Worm (Caenorhabditis elegans) whole organism, early embryonic: Measurements from ENCODE around the gene F58G1.2.

Experiments used
- B0310.2 ChIP-seq: sonication (generic microtip); optimal IDR thresholded peaks from 2 replicates; lab custom pipeline; 2016; ENCODE audit warnings: mild to moderate bottlenecking, missing genetic modification characterization, missing compliant biosample characterization
- F13C5.2 ChIP-seq: sonication (generic microtip); optimal IDR thresholded peaks from 2 replicates; lab custom pipeline; 2017; ENCODE audit warnings: mild to moderate bottlenecking, missing genetic modification characterization, inconsistent platforms, missing compliant biosample characterization
- aly-1 ChIP-seq: sonication (generic microtip); optimal IDR thresholded peaks from 2 replicates; lab custom pipeline; 2016; ENCODE audit warnings: missing genetic modification characterization, missing compliant biosample characterization
- ama-1 ChIP-seq: fragments of 150-350 bp; optimal IDR thresholded peaks from 2 replicates; lab custom pipeline; 2014
- ceh-13 ChIP-seq: fragments of 200-800 bp; sonication (Bioruptor generic); optimal IDR thresholded peaks from 2 replicates; lab custom pipeline; 2018; ENCODE audit warnings: mild to moderate bottlenecking, missing genetic modification characterization, missing compliant biosample characterization
- ceh-36 ChIP-seq: sonication (generic microtip); optimal IDR thresholded peaks from 2 replicates; lab custom pipeline; 2016; ENCODE audit warnings: missing genetic modification characterization, inconsistent platforms, missing compliant biosample characterization
- ets-7 ChIP-seq: sonication (generic microtip); optimal IDR thresholded peaks from 2 replicates; lab custom pipeline; 2016; ENCODE audit warnings: missing genotype, missing genetic modification characterization, missing compliant biosample characterization
- flt-1 ChIP-seq: fragments of 200-800 bp; sonication (Bioruptor generic); IDR thresholded peaks from 2 replicates; pipeline ENCODE4 v1.3.6; 2022; ENCODE audit warnings: missing genetic modification characterization, missing compliant biosample characterization
- hmbx-1 ChIP-seq: sonication (generic microtip); optimal IDR thresholded peaks from 2 replicates; lab custom pipeline; 2016; ENCODE audit warnings: mild to moderate bottlenecking, missing genetic modification characterization, missing compliant biosample characterization
- hmg-4 ChIP-seq: fragments of 200-800 bp; sonication (Bioruptor generic); optimal IDR thresholded peaks from 2 replicates; lab custom pipeline; 2018; ENCODE audit warnings: mild to moderate bottlenecking, missing genetic modification characterization, missing compliant biosample characterization
- hnd-1 ChIP-seq: sonication (generic microtip); optimal IDR thresholded peaks from 2 replicates; lab custom pipeline; 2016; ENCODE audit warnings: missing genetic modification characterization, missing compliant biosample characterization
- pes-1 ChIP-seq: fragments of 200-800 bp; sonication (Bioruptor generic); IDR thresholded peaks from 2 replicates; pipeline ENCODE4 v1.3.6; 2022; ENCODE audit warnings: missing genetic modification reagents, missing genetic modification characterization, missing compliant biosample characterization
- scrt-1 ChIP-seq: fragments of 200-800 bp; sonication (Bioruptor generic); IDR thresholded peaks from 2 replicates; pipeline ENCODE4 v1.3.6; 2022; ENCODE audit warnings: missing genetic modification characterization, missing compliant biosample characterization
- sea-1 ChIP-seq: fragments of 200-800 bp; sonication (Bioruptor generic); conservative IDR thresholded peaks from 2 replicates; pipeline ENCODE4 v1.3.6; 2022; ENCODE audit warnings: missing genetic modification characterization, missing compliant biosample characterization
- tbx-11 ChIP-seq: fragments of 200-800 bp; sonication (Bioruptor generic); IDR thresholded peaks from 2 replicates; pipeline ENCODE4 v1.3.6; 2022; ENCODE audit warnings: missing genetic modification characterization, missing compliant biosample characterization
- tbx-37 ChIP-seq: fragments of 200-800 bp; sonication (Bioruptor generic); conservative IDR thresholded peaks from 2 replicates; pipeline ENCODE4 v1.3.6; 2022; ENCODE audit warnings: missing genetic modification reagents, missing genetic modification characterization, missing compliant biosample characterization
- tra-4 ChIP-seq: sonication (generic microtip); optimal IDR thresholded peaks from 2 replicates; lab custom pipeline; 2017; ENCODE audit warnings: missing genetic modification characterization, missing compliant biosample characterization

Gene F58G1.2

ce11 chrII:12961293-12961692 lies 42.5 kb upstream of the F58G1.2 start:
- TF ChIP-seq ama-1 (lab: Kevin White, UChicago) (no peak), ceh-13 (GFP tag; lab: Kevin White, UChicago) (no peak), hmbx-1 (tag; lab: Kevin White, UChicago) (no peak), ceh-36 (tag; lab: Kevin White, UChicago) (no peak), hnd-1 (tag; lab: Kevin White, UChicago) (no peak), ets-7 (tag; lab: Kevin White, UChicago) (no peak), sea-1 (GFP tag; lab: Robert Waterston, UW) (no peak), hmg-4 (GFP tag; lab: Kevin White, UChicago) (no peak), F13C5.2 (tag; lab: Kevin White, UChicago) (no peak), tra-4 (tag; lab: Kevin White, UChicago) (no peak), tbx-37 (GFP tag; lab: Robert Waterston, UW) (no peak), flt-1 (no peak), scrt-1 (GFP tag; lab: Robert Waterston, UW) (no peak), pes-1 (GFP tag; lab: Robert Waterston, UW) (no peak), aly-1 (tag; lab: Kevin White, UChicago) (no peak)

ce11 chrII:12960206-12960605 lies 41.4 kb upstream of the F58G1.2 start:
- TF ChIP-seq pes-1 (GFP tag; lab: Robert Waterston, UW) (no peak), aly-1 (tag; lab: Kevin White, UChicago) (no peak), tbx-11 (GFP tag; lab: Robert Waterston, UW) (no peak), tra-4 (tag; lab: Kevin White, UChicago) (no peak), ets-7 (tag; lab: Kevin White, UChicago) (no peak), hmg-4 (GFP tag; lab: Kevin White, UChicago) (no peak), sea-1 (GFP tag; lab: Robert Waterston, UW) (no peak), F13C5.2 (tag; lab: Kevin White, UChicago) (no peak), flt-1 (no peak), B0310.2 (no peak), ceh-36 (tag; lab: Kevin White, UChicago) (no peak), ceh-13 (GFP tag; lab: Kevin White, UChicago) (no peak), scrt-1 (GFP tag; lab: Robert Waterston, UW) (no peak), hmbx-1 (tag; lab: Kevin White, UChicago) (no peak), hnd-1 (tag; lab: Kevin White, UChicago) (no peak), tbx-37 (GFP tag; lab: Robert Waterston, UW) (no peak), ama-1 (lab: Kevin White, UChicago) (no peak)

- TF ChIP-seq B0310.2 (no peak), tbx-11 (GFP tag; lab: Robert Waterston, UW) (no peak), flt-1 (no peak), scrt-1 (GFP tag; lab: Robert Waterston, UW) (no peak), tbx-37 (GFP tag; lab: Robert Waterston, UW) (no peak), ceh-36 (tag; lab: Kevin White, UChicago) (no peak), F13C5.2 (tag; lab: Kevin White, UChicago) (no peak), hnd-1 (tag; lab: Kevin White, UChicago) (no peak), ama-1 (lab: Kevin White, UChicago) (no peak), ets-7 (tag; lab: Kevin White, UChicago) (no peak), aly-1 (tag; lab: Kevin White, UChicago) (no peak), tra-4 (tag; lab: Kevin White, UChicago) (no peak), hmbx-1 (tag; lab: Kevin White, UChicago) (no peak), pes-1 (GFP tag; lab: Robert Waterston, UW) (no peak), hmg-4 (GFP tag; lab: Kevin White, UChicago) (no peak), sea-1 (GFP tag; lab: Robert Waterston, UW) (no peak), ceh-13 (GFP tag; lab: Kevin White, UChicago) (no peak)
These were observed 35.9 kb upstream of the F58G1.2 start, which contains the start of the genes Y38F1A.1 and Y38F1A.2 for ce11 chrII:12954670-12955069. Gene Y38F1A.1, minus strand, starts transcription at chrII:12954770. Gene Y38F1A.2, plus strand, starts transcription at chrII:12954958.

DNA sequence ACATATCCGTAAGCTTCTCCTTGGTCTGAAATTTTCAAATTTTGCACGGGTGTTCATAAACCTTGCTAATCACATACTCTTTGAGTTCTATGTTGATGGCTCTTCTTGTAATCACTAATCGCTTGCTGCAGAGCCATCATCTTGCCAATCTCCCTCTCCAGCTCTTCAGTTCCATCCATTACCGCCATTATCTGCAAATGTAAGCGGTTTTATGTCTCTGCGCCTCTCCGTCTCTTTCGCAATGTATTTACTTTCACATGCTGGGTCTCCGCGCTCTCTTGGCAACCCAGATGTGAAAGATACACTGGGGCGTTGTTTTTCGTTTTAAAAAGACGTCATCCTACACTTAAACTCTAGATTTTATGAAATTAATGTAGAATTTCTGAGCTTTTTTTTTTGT lies 34.5 kb upstream of the F58G1.2 start:
- TF ChIP-seq scrt-1 (GFP tag; lab: Robert Waterston, UW) (no peak), ceh-13 (GFP tag; lab: Kevin White, UChicago) (no peak), ceh-36 (tag; lab: Kevin White, UChicago) (no peak), ama-1 (lab: Kevin White, UChicago) (no peak), hnd-1 (tag; lab: Kevin White, UChicago) (no peak), tra-4 (tag; lab: Kevin White, UChicago) (no peak), hmg-4 (GFP tag; lab: Kevin White, UChicago) (no peak), pes-1 (GFP tag; lab: Robert Waterston, UW) (no peak), tbx-37 (GFP tag; lab: Robert Waterston, UW) (no peak), B0310.2 (no peak)

ce11 chrII:12948158-12948557 lies 29.3 kb upstream of the F58G1.2 start, which contains the start of gene F58G1.7:
Gene F58G1.7, minus strand, starts transcription at chrII:12948258.
- TF ChIP-seq tbx-11 (GFP tag; lab: Robert Waterston, UW) (no peak), F13C5.2 (tag; lab: Kevin White, UChicago) (no peak), hnd-1 (tag; lab: Kevin White, UChicago) (no peak), flt-1 (no peak), tra-4 (tag; lab: Kevin White, UChicago) (no peak), ceh-36 (tag; lab: Kevin White, UChicago) (no peak), hmg-4 (GFP tag; lab: Kevin White, UChicago) (no peak), ets-7 (tag; lab: Kevin White, UChicago) (no peak), ceh-13 (GFP tag; lab: Kevin White, UChicago) (no peak)

ce11 chrII:12944587-12945126 lies 25.8 kb upstream of the F58G1.2 start:
- TF ChIP-seq ama-1 (lab: Kevin White, UChicago) (peak; percentile 97), hnd-1 (tag; lab: Kevin White, UChicago) (no peak), tbx-37 (GFP tag; lab: Robert Waterston, UW) (peak; percentile 30; the same call in 1 of the 2 replicates), ceh-13 (GFP tag; lab: Kevin White, UChicago) (peak; percentile 21), ets-7 (tag; lab: Kevin White, UChicago) (peak; percentile 48), flt-1 (peak; percentile 47; the same call in 1 of the 2 replicates), hmg-4 (GFP tag; lab: Kevin White, UChicago) (peak; percentile 85), tbx-11 (GFP tag; lab: Robert Waterston, UW) (peak; percentile 58), sea-1 (GFP tag; lab: Robert Waterston, UW) (0 out of 2 replicates have a peak, but pooled peaks have one; percentile 68), B0310.2 (peak; percentile 86), ceh-36 (tag; lab: Kevin White, UChicago) (peak; percentile 69), hmbx-1 (tag; lab: Kevin White, UChicago) (peak; percentile 66), scrt-1 (GFP tag; lab: Robert Waterston, UW) (peak; percentile 36; the same call in 1 of the 2 replicates), aly-1 (tag; lab: Kevin White, UChicago) (peak; percentile 56), pes-1 (GFP tag; lab: Robert Waterston, UW) (peak; percentile 80; the same call in 1 of the 2 replicates), F13C5.2 (tag; lab: Kevin White, UChicago) (peak; percentile 82), tra-4 (tag; lab: Kevin White, UChicago) (peak; percentile 88)
